Worm (Caenorhabditis elegans): Measurements from ENCODE around the gene C07C7.3.

The C07C7.3 gene

ce11 chrIV:9118792-9119191 lies 47.1 kb upstream of the C07C7.3 start, which contains the start of gene nrfl-1 (continued):
- TF ChIP-seq nfya-2 (GFP tag; IDR thresholded peaks at IDR 0.05), result no peak

- no peak for TF ChIP-seq snpc-1.1 (tag; optimal IDR thresholded peaks at IDR 0.05; ENCODE audit: insufficient read depth)
- TF ChIP-seq ceh-79 (tag; optimal IDR thresholded peaks at IDR 0.05), result no peak
- TF ChIP-seq him-1 (tag; optimal IDR thresholded peaks at IDR 0.05), result no peak
- TF ChIP-seq bed-2 (GFP tag; IDR thresholded peaks at IDR 0.05), result no peak
These were observed 45.6 kb upstream of the C07C7.3 start for ce11 chrIV:9120220-9120619.

- TF ChIP-seq lin-40 (tag; optimal IDR thresholded peaks at IDR 0.05) (peak; percentile 16), mcd-1 (GFP tag; IDR thresholded peaks at IDR 0.05) (0 out of 2 replicates have a peak, but pooled peaks have one; percentile 20), hmg-1.2 (GFP tag; IDR thresholded peaks at IDR 0.05) (peak; percentile 50; the same call in 1 of the 2 replicates), ccch-3 (GFP tag; optimal IDR thresholded peaks at IDR 0.05) (no peak), attf-5 (GFP tag; optimal IDR thresholded peaks at IDR 0.05) (peak; percentile 8), zim-3 (tag; optimal IDR thresholded peaks at IDR 0.05) (no peak)
These were observed 44.3 kb upstream of the C07C7.3 start for ce11 chrIV:9121545-9121944.

- TF ChIP-seq ztf-26 (tag; optimal IDR thresholded peaks at IDR 0.05) (no peak), hlh-12 (tag; optimal IDR thresholded peaks at IDR 0.05) (no peak), hsf-1 (GFP tag; IDR thresholded peaks at IDR 0.05) (no peak), F49E8.2 (tag; optimal IDR thresholded peaks at IDR 0.05; ENCODE audit: insufficient read depth) (peak; percentile 13), efl-1 (GFP tag; optimal IDR thresholded peaks at IDR 0.05) (no peak), nfya-2 (GFP tag; IDR thresholded peaks at IDR 0.05) (no peak), snpc-1.1 (tag; optimal IDR thresholded peaks at IDR 0.05; ENCODE audit: insufficient read depth) (peak; percentile 88), F23B12.7 (tag; optimal IDR thresholded peaks at IDR 0.05; ENCODE audit: insufficient read depth) (no peak), unc-62 (GFP tag; optimal IDR thresholded peaks at IDR 0.05) (no peak), ztf-22 (GFP tag; optimal IDR thresholded peaks at IDR 0.05) (no peak), nfyb-1 (GFP tag; IDR thresholded peaks at IDR 0.05) (no peak), pbrm-1 (GFP tag; IDR thresholded peaks at IDR 0.05) (peak; percentile 61; the same call in 1 of the 2 replicates), zim-3 (tag; optimal IDR thresholded peaks at IDR 0.05) (no peak), ceh-100 (GFP tag; IDR thresholded peaks at IDR 0.05) (no peak), nhr-179 (tag; optimal IDR thresholded peaks at IDR 0.05) (no peak), lir-1 (GFP tag; conservative IDR thresholded peaks at IDR 0.05) (no peak), F37B4.10 (GFP tag; IDR thresholded peaks at IDR 0.05) (no peak), nhr-80 (tag; optimal IDR thresholded peaks at IDR 0.05) (no peak), snpc-4 (GFP tag; optimal IDR thresholded peaks at IDR 0.05) (peak; percentile 79), snpc-4 (tag; optimal IDR thresholded peaks at IDR 0.05) (peak; percentile 83 to 97 (median 92)), hlh-26 (GFP tag; conservative IDR thresholded peaks at IDR 0.05) (no peak), Y79H2A.3 (GFP tag; conservative IDR thresholded peaks at IDR 0.05) (no peak), mxl-1 (tag; optimal IDR thresholded peaks at IDR 0.05) (no peak), B0336.3 (GFP tag; IDR thresholded peaks at IDR 0.05) (no peak; the same call in 1 of the 2 replicates), repo-1 (tag; optimal IDR thresholded peaks at IDR 0.05) (no peak), fkh-3 (tag; optimal IDR thresholded peaks at IDR 0.05) (no peak), zfh-2 (GFP tag; conservative IDR thresholded peaks at IDR 0.05) (no peak), F22D6.2 (tag; optimal IDR thresholded peaks at IDR 0.05) (no peak), madf-8 (GFP tag; conservative IDR thresholded peaks at IDR 0.05) (no peak; the same call in 1 of the 2 replicates), bed-1 (GFP tag; IDR thresholded peaks at IDR 0.05) (no peak), ZK185.1 (tag; optimal IDR thresholded peaks at IDR 0.05; ENCODE audit: poor library complexity, severe bottlenecking) (no peak), lsl-1 (GFP tag; optimal IDR thresholded peaks at IDR 0.05) (peak; percentile 4), unc-130 (GFP tag; optimal IDR thresholded peaks at IDR 0.05) (no peak), F33H1.4 (GFP tag; IDR thresholded peaks at IDR 0.05) (no peak), ztf-28 (GFP tag; IDR thresholded peaks at IDR 0.05) (no peak), attf-5 (GFP tag; optimal IDR thresholded peaks at IDR 0.05) (no peak), attf-6 (GFP tag; IDR thresholded peaks at IDR 0.05) (peak; percentile 94)
These were observed 35.2 kb upstream of the C07C7.3 start for ce11 chrIV:9130605-9131004.

Measured in whole organism, young adult.